Worm (Caenorhabditis elegans): ENCODE measurements around the gene lips-7.
"Not testable (repeated sequence)": the region's sequence is repeated elsewhere in the genome, so short reads cannot be mapped to it uniquely, and the experiment has no call there.

- not testable (repeated sequence) for TF ChIP-seq nhr-12 (tag; optimal IDR thresholded peaks at IDR 0.05); ztf-11 (tag; optimal IDR thresholded peaks at IDR 0.05); ceh-83 (GFP tag; optimal IDR thresholded peaks at IDR 0.05); snpc-4 (tag; optimal IDR thresholded peaks at IDR 0.05); lsy-2 (tag; optimal IDR thresholded peaks at IDR 0.05); unc-62 (GFP tag; optimal IDR thresholded peaks at IDR 0.05); blmp-1 (tag; optimal IDR thresholded peaks at IDR 0.05); lin-13 (tag; optimal IDR thresholded peaks at IDR 0.05); mep-1 (tag; optimal IDR thresholded peaks at IDR 0.05); elt-3 (tag; optimal IDR thresholded peaks at IDR 0.05)
These were observed 16.4 kb upstream of the lips-7 start, which contains the start of gene T27A1.3 for ce11 chrII:535226-535625.

Measured in whole organism, mixed stage, embryonic.